Worm (Caenorhabditis elegans): ENCODE data around the gene clec-157.

The clec-157 gene

ce11 chrIII:4852025-4852424, 7.8 kb upstream of the clec-157 start, which contains the start of gene ced-4:
Gene ced-4 (plus strand): TSS chrIII:4852325.
- TF ChIP-seq ztf-29 (GFP tag; IDR thresholded peaks at IDR 0.05) = no peak
- no peak for TF ChIP-seq med-1 (GFP tag; optimal IDR thresholded peaks at IDR 0.05; ENCODE audit: insufficient read depth)
- TF ChIP-seq T22C8.4 (GFP tag; IDR thresholded peaks at IDR 0.05) = no peak
- no peak for TF ChIP-seq ref-1 (GFP tag; conservative IDR thresholded peaks at IDR 0.05)
- no peak for TF ChIP-seq flt-1 (GFP tag; IDR thresholded peaks at IDR 0.05)
- no peak for TF ChIP-seq ztf-23 (GFP tag; IDR thresholded peaks at IDR 0.05)
- no peak for TF ChIP-seq klf-2 (GFP tag; conservative IDR thresholded peaks at IDR 0.05)
- no peak for TF ChIP-seq cog-1 (tag; optimal IDR thresholded peaks at IDR 0.05)
- no peak for TF ChIP-seq tab-1 (GFP tag; IDR thresholded peaks at IDR 0.05)

- TF ChIP-seq klf-2 (GFP tag; conservative IDR thresholded peaks at IDR 0.05) (no peak), med-1 (GFP tag; optimal IDR thresholded peaks at IDR 0.05; ENCODE audit: insufficient read depth) (no peak), ztf-29 (GFP tag; IDR thresholded peaks at IDR 0.05) (no peak), tab-1 (GFP tag; IDR thresholded peaks at IDR 0.05) (no peak), ztf-23 (GFP tag; IDR thresholded peaks at IDR 0.05) (no peak), ref-1 (GFP tag; conservative IDR thresholded peaks at IDR 0.05) (no peak), flt-1 (GFP tag; IDR thresholded peaks at IDR 0.05) (no peak), cog-1 (tag; optimal IDR thresholded peaks at IDR 0.05) (no peak), T22C8.4 (GFP tag; IDR thresholded peaks at IDR 0.05) (no peak)
Measured at ce11 chrIII:4850139-4850538, 5.9 kb upstream of the clec-157 start, which contains the start of gene F26A1.1. Gene F26A1.1 (plus strand): TSS chrIII:4850507.

- TF ChIP-seq med-1 (GFP tag; optimal IDR thresholded peaks at IDR 0.05; ENCODE audit: insufficient read depth) (no peak), T22C8.4 (GFP tag; IDR thresholded peaks at IDR 0.05) (no peak), ztf-23 (GFP tag; IDR thresholded peaks at IDR 0.05) (no peak), ref-1 (GFP tag; conservative IDR thresholded peaks at IDR 0.05) (no peak), cog-1 (tag; optimal IDR thresholded peaks at IDR 0.05) (no peak), ztf-29 (GFP tag; IDR thresholded peaks at IDR 0.05) (no peak), flt-1 (GFP tag; IDR thresholded peaks at IDR 0.05) (no peak), tab-1 (GFP tag; IDR thresholded peaks at IDR 0.05) (no peak), klf-2 (GFP tag; conservative IDR thresholded peaks at IDR 0.05) (no peak)
Measured at ce11 chrIII:4849739-4850138, 5.5 kb upstream of the clec-157 start, which contains the start of gene nonu-1. Gene nonu-1 (minus strand): TSS chrIII:4849907.

- no peak for TF ChIP-seq klf-2 (GFP tag; conservative IDR thresholded peaks at IDR 0.05)
- TF ChIP-seq cog-1 (tag; optimal IDR thresholded peaks at IDR 0.05) = no peak
- no peak for TF ChIP-seq ztf-23 (GFP tag; IDR thresholded peaks at IDR 0.05)
- no peak for TF ChIP-seq tab-1 (GFP tag; IDR thresholded peaks at IDR 0.05)
- no peak for TF ChIP-seq flt-1 (GFP tag; IDR thresholded peaks at IDR 0.05)
- TF ChIP-seq T22C8.4 (GFP tag; IDR thresholded peaks at IDR 0.05) = no peak
- TF ChIP-seq ztf-29 (GFP tag; IDR thresholded peaks at IDR 0.05) = no peak
- TF ChIP-seq ref-1 (GFP tag; conservative IDR thresholded peaks at IDR 0.05) = no peak
- TF ChIP-seq med-1 (GFP tag; optimal IDR thresholded peaks at IDR 0.05; ENCODE audit: insufficient read depth) = no peak
Measured at ce11 chrIII:4842173-4842572, 2.1 kb downstream of the clec-157 start, which contains the start of gene clec-156. Gene clec-156 (minus strand): TSS chrIII:4842273.

ce11 chrIII:4837429-4837828, 6.8 kb downstream of the clec-157 start, which contains the start of the genes acbp-7 and F26A1.19:
Gene acbp-7 (plus strand): TSS chrIII:4837729.
Gene F26A1.19 (plus strand): TSS chrIII:4837731.
- TF ChIP-seq T22C8.4 (GFP tag; IDR thresholded peaks at IDR 0.05) = no peak
- TF ChIP-seq ztf-29 (GFP tag; IDR thresholded peaks at IDR 0.05) = no peak
- TF ChIP-seq ref-1 (GFP tag; conservative IDR thresholded peaks at IDR 0.05) = no peak
- no peak for TF ChIP-seq ztf-23 (GFP tag; IDR thresholded peaks at IDR 0.05)
- TF ChIP-seq med-1 (GFP tag; optimal IDR thresholded peaks at IDR 0.05; ENCODE audit: insufficient read depth) = no peak
- no peak for TF ChIP-seq tab-1 (GFP tag; IDR thresholded peaks at IDR 0.05)
- TF ChIP-seq cog-1 (tag; optimal IDR thresholded peaks at IDR 0.05) = no peak
- no peak for TF ChIP-seq klf-2 (GFP tag; conservative IDR thresholded peaks at IDR 0.05)
- TF ChIP-seq flt-1 (GFP tag; IDR thresholded peaks at IDR 0.05) = no peak

ce11 chrIII:4830207-4830606, 14.0 kb downstream of the clec-157 start, which contains the start of gene nspd-9:
Gene nspd-9 (minus strand): TSS chrIII:4830307.
- TF ChIP-seq ztf-29 (GFP tag; IDR thresholded peaks at IDR 0.05) = no peak
- no peak for TF ChIP-seq T22C8.4 (GFP tag; IDR thresholded peaks at IDR 0.05)
- no peak for TF ChIP-seq flt-1 (GFP tag; IDR thresholded peaks at IDR 0.05)
- no peak for TF ChIP-seq ref-1 (GFP tag; conservative IDR thresholded peaks at IDR 0.05)
- TF ChIP-seq tab-1 (GFP tag; IDR thresholded peaks at IDR 0.05) = no peak

- TF ChIP-seq tab-1 (GFP tag; IDR thresholded peaks at IDR 0.05) (no peak), ztf-23 (GFP tag; IDR thresholded peaks at IDR 0.05) (no peak), cog-1 (tag; optimal IDR thresholded peaks at IDR 0.05) (no peak), T22C8.4 (GFP tag; IDR thresholded peaks at IDR 0.05) (no peak), ref-1 (GFP tag; conservative IDR thresholded peaks at IDR 0.05) (no peak), med-1 (GFP tag; optimal IDR thresholded peaks at IDR 0.05; ENCODE audit: insufficient read depth) (no peak), ztf-29 (GFP tag; IDR thresholded peaks at IDR 0.05) (no peak), klf-2 (GFP tag; conservative IDR thresholded peaks at IDR 0.05) (no peak), flt-1 (GFP tag; IDR thresholded peaks at IDR 0.05) (no peak)
Measured at ce11 chrIII:4829440-4829839, 14.8 kb downstream of the clec-157 start, which contains the start of gene F26A1.9. Gene F26A1.9 (minus strand): TSS chrIII:4829540.

ce11 chrIII:4826606-4827005, 17.6 kb downstream of the clec-157 start, which contains the start of gene F26A1.3:
Gene F26A1.3 (plus strand): TSS chrIII:4826906.
- TF ChIP-seq med-1 (GFP tag; optimal IDR thresholded peaks at IDR 0.05; ENCODE audit: insufficient read depth) = no peak
- no peak for TF ChIP-seq ref-1 (GFP tag; conservative IDR thresholded peaks at IDR 0.05)
- no peak for TF ChIP-seq klf-2 (GFP tag; conservative IDR thresholded peaks at IDR 0.05)
- TF ChIP-seq T22C8.4 (GFP tag; IDR thresholded peaks at IDR 0.05) = no peak
- no peak for TF ChIP-seq cog-1 (tag; optimal IDR thresholded peaks at IDR 0.05)
- no peak for TF ChIP-seq ztf-23 (GFP tag; IDR thresholded peaks at IDR 0.05)
- no peak for TF ChIP-seq tab-1 (GFP tag; IDR thresholded peaks at IDR 0.05)
- no peak for TF ChIP-seq flt-1 (GFP tag; IDR thresholded peaks at IDR 0.05)
- no peak for TF ChIP-seq ztf-29 (GFP tag; IDR thresholded peaks at IDR 0.05)

ce11 chrIII:4822140-4822539, 22.1 kb downstream of the clec-157 start, which contains the start of gene F26A1.8:
Gene F26A1.8 (minus strand): TSS chrIII:4822240.
- TF ChIP-seq ref-1 (GFP tag; conservative IDR thresholded peaks at IDR 0.05) (no peak), klf-2 (GFP tag; conservative IDR thresholded peaks at IDR 0.05) (no peak), cog-1 (tag; optimal IDR thresholded peaks at IDR 0.05) (no peak), ztf-23 (GFP tag; IDR thresholded peaks at IDR 0.05) (no peak), ztf-29 (GFP tag; IDR thresholded peaks at IDR 0.05) (no peak), flt-1 (GFP tag; IDR thresholded peaks at IDR 0.05) (no peak), med-1 (GFP tag; optimal IDR thresholded peaks at IDR 0.05; ENCODE audit: insufficient read depth) (no peak), T22C8.4 (GFP tag; IDR thresholded peaks at IDR 0.05) (no peak), tab-1 (GFP tag; IDR thresholded peaks at IDR 0.05) (no peak)
